Worm (Caenorhabditis elegans): ENCODE results near the gene ZK856.16.

ce11 chrV:10241121-10241803 lies 35.9 kb upstream of the ZK856.16 start, which contains the start of the genes C12D8.21 and col-148:
- TF ChIP-seq jun-1 (tag; optimal IDR thresholded peaks at IDR 0.05) (no peak), elt-2 (tag; optimal IDR thresholded peaks at IDR 0.05) (no peak), mdl-1 (tag; optimal IDR thresholded peaks at IDR 0.05) (no peak), egl-27 (tag; optimal IDR thresholded peaks at IDR 0.05) (no peak), nhr-76 (tag; optimal IDR thresholded peaks at IDR 0.05) (no peak)
